Fruit fly (Drosophila melanogaster) whole organism, embryonic: ENCODE results near the gene SerRS.

Experiments
- CG10267 ChIP-seq: fragments of 200-800 bp; sonication (Bioruptor generic); optimal IDR thresholded peaks from 2 replicates; lab custom pipeline; 2018; ENCODE audit warnings: missing biosample characterization, mild to moderate bottlenecking, missing genetic modification characterization, moderate library complexity
- CG11560 ChIP-seq: fragments of 200-800 bp; sonication (Bioruptor generic); IDR thresholded peaks from 3 replicates; pipeline ENCODE4 v1.3.6; 2022; ENCODE audit warnings: missing biosample characterization, missing genetic modification characterization
- CG14050 ChIP-seq: fragments of 200-800 bp; sonication (Bioruptor generic); IDR thresholded peaks from 3 replicates; pipeline ENCODE4 v1.3.6; 2022; ENCODE audit warnings: missing biosample characterization, missing genetic modification characterization
- CG18011 ChIP-seq: fragments of 200-800 bp; sonication (Bioruptor generic); optimal IDR thresholded peaks from 2 replicates; lab custom pipeline; 2017; ENCODE audit warnings: missing biosample characterization, missing genetic modification characterization, mild to moderate bottlenecking, moderate library complexity, missing genotype
- CG18599 ChIP-seq: fragments of 200-800 bp; sonication (Bioruptor generic); optimal IDR thresholded peaks from 3 replicates; lab custom pipeline; 2017; ENCODE audit warnings: missing biosample characterization, missing genetic modification characterization, mild to moderate bottlenecking, moderate library complexity, missing genetic modification reagents
- CG34224 ChIP-seq: fragments of 200-800 bp; sonication (Bioruptor generic); IDR thresholded peaks from 3 replicates; pipeline ENCODE4 v1.3.6; 2022; ENCODE audit warnings: missing biosample characterization, missing genetic modification characterization; ENCODE audit not compliant: partially characterized antibody
- CG4360 ChIP-seq: fragments of 200-800 bp; sonication (Bioruptor generic); IDR thresholded peaks from 2 replicates; pipeline ENCODE4 v1.3.6; 2022; ENCODE audit warnings: missing biosample characterization, missing genetic modification characterization
- CG6765 ChIP-seq: fragments of 200-800 bp; sonication (Bioruptor generic); optimal IDR thresholded peaks from 3 replicates; lab custom pipeline; 2017; ENCODE audit warnings: missing biosample characterization, mild to moderate bottlenecking, missing genetic modification characterization
- CG7556 ChIP-seq: fragments of 200-800 bp; sonication (Bioruptor generic); optimal IDR thresholded peaks from 2 replicates; lab custom pipeline; 2017; ENCODE audit warnings: missing biosample characterization, mild to moderate bottlenecking, missing genetic modification characterization
- CG9876 ChIP-seq: fragments of 200-800 bp; sonication (Bioruptor generic); optimal IDR thresholded peaks from 2 replicates; lab custom pipeline; 2016; ENCODE audit warnings: missing biosample characterization, missing genetic modification characterization
- CTCF ChIP-seq: fragments of 200-800 bp; sonication (Bioruptor generic); optimal IDR thresholded peaks from 2 replicates; lab custom pipeline; 2017; ENCODE audit warnings: missing biosample characterization, mild to moderate bottlenecking, missing genetic modification characterization, moderate library complexity
- CoRest ChIP-seq: fragments of 200-800 bp; sonication (Bioruptor generic); optimal IDR thresholded peaks from 3 replicates; lab custom pipeline; 2018; ENCODE audit warnings: missing biosample characterization, mild to moderate bottlenecking, missing genetic modification characterization, moderate library complexity
- Dip2 ChIP-seq: fragments of 200-800 bp; sonication (Bioruptor generic); IDR thresholded peaks from 2 replicates; pipeline ENCODE4 v1.3.6; 2022; ENCODE audit warnings: missing biosample characterization, missing genetic modification characterization
- Doc3 ChIP-seq: fragments of 200-800 bp; sonication (Bioruptor generic); IDR thresholded peaks from 3 replicates; pipeline ENCODE4 v1.3.6; 2022; ENCODE audit warnings: missing biosample characterization, missing genetic modification characterization; ENCODE audit not compliant: partially characterized antibody
- E2f2 ChIP-seq: fragments of 200-800 bp; sonication (Bioruptor generic); IDR thresholded peaks from 2 replicates; pipeline ENCODE4 v1.3.6; 2022; ENCODE audit warnings: missing biosample characterization, missing genetic modification characterization
- Ets65A ChIP-seq: fragments of 200-800 bp; sonication (Bioruptor generic); peaks from one replicate; lab custom pipeline; 2016; ENCODE audit warnings: missing biosample characterization, missing genetic modification characterization
- H15 ChIP-seq: fragments of 200-800 bp; sonication (Bioruptor generic); IDR thresholded peaks from 3 replicates; pipeline ENCODE4 v1.3.6; 2022; ENCODE audit warnings: missing biosample characterization, missing genetic modification characterization
- Lim3 ChIP-seq: fragments of 200-800 bp; sonication (Bioruptor generic); IDR thresholded peaks from 2 replicates; pipeline ENCODE4 v1.3.6; 2022; ENCODE audit warnings: missing biosample characterization, missing genetic modification characterization
- Optix ChIP-seq: fragments of 200-800 bp; sonication (Bioruptor generic); IDR thresholded peaks from 3 replicates; pipeline ENCODE4 v1.3.6; 2022; ENCODE audit warnings: missing biosample characterization, missing genetic modification characterization
- Ravus ChIP-seq: fragments of 200-800 bp; sonication (Bioruptor generic); IDR thresholded peaks from 2 replicates; pipeline ENCODE4 v1.3.6; 2022; ENCODE audit warnings: missing biosample characterization, missing genetic modification characterization
- Rx ChIP-seq: fragments of 200-800 bp; sonication (Bioruptor generic); IDR thresholded peaks from 2 replicates; pipeline ENCODE4 v1.3.6; 2022; ENCODE audit warnings: missing biosample characterization, missing genetic modification characterization
- Side ChIP-seq: fragments of 200-800 bp; sonication (Bioruptor generic); optimal IDR thresholded peaks from 2 replicates; lab custom pipeline; 2016; ENCODE audit warnings: missing biosample characterization, missing genetic modification characterization
- Sox102F ChIP-seq: fragments of 200-800 bp; sonication (Bioruptor generic); optimal IDR thresholded peaks from 2 replicates; lab custom pipeline; 2018; ENCODE audit warnings: missing biosample characterization, mild to moderate bottlenecking, missing genetic modification characterization, moderate library complexity
- Stat92E ChIP-seq, 3 experiments: fragments of >200 bp in 2 of 3; fragments of 200-800 bp in 1 of 3; sonication (Bioruptor generic) in 1 of 3; optimal IDR thresholded peaks; 2 replicates each; lab custom pipeline; 2017 to 2019; ENCODE audit warnings: missing biosample characterization in 3 of 3, missing genetic modification characterization in 3 of 3, mild to moderate bottlenecking in 1 of 3, moderate library complexity in 1 of 3
- Xbp1 ChIP-seq: fragments of 200-800 bp; sonication (Bioruptor generic); optimal IDR thresholded peaks from 3 replicates; lab custom pipeline; 2016; ENCODE audit warnings: missing biosample characterization, mild to moderate bottlenecking, missing genetic modification characterization
- Xrp1 ChIP-seq: fragments of 200-800 bp; sonication (Bioruptor generic); IDR thresholded peaks from 2 replicates; pipeline ENCODE4 v1.3.6; 2022; ENCODE audit warnings: missing biosample characterization, missing genetic modification characterization
- az2 ChIP-seq: fragments of 200-800 bp; sonication (Bioruptor generic); optimal IDR thresholded peaks from 3 replicates; lab custom pipeline; 2016; ENCODE audit warnings: missing biosample characterization, missing genetic modification characterization
- br ChIP-seq: fragments of >200 bp; optimal IDR thresholded peaks from 2 replicates; lab custom pipeline; 2017
- chinmo ChIP-seq: fragments of 200-800 bp; sonication (Bioruptor generic); IDR thresholded peaks from 4 replicates; pipeline ENCODE4 v1.3.6; 2022; ENCODE audit warnings: missing biosample characterization, missing genetic modification characterization; ENCODE audit not compliant: partially characterized antibody
- da ChIP-seq: fragments of 200-800 bp; sonication (Bioruptor generic); optimal IDR thresholded peaks from 2 replicates; lab custom pipeline; 2016; ENCODE audit warnings: missing biosample characterization, missing genetic modification characterization
- dmrt11E ChIP-seq: fragments of 200-800 bp; sonication (Bioruptor generic); optimal IDR thresholded peaks from 3 replicates; lab custom pipeline; 2018; ENCODE audit warnings: missing biosample characterization, mild to moderate bottlenecking, missing genetic modification characterization, moderate library complexity
- gem ChIP-seq: fragments of 200-800 bp; sonication (Bioruptor generic); optimal IDR thresholded peaks from 2 replicates; lab custom pipeline; 2019; ENCODE audit warnings: missing biosample characterization, mild to moderate bottlenecking, missing genetic modification characterization, moderate library complexity
- grau ChIP-seq: fragments of 200-800 bp; optimal IDR thresholded peaks from 3 replicates; lab custom pipeline; 2019; ENCODE audit warnings: missing biosample characterization, mild to moderate bottlenecking, missing genetic modification characterization, moderate library complexity
- gsb-n ChIP-seq: fragments of 200-800 bp; sonication (Bioruptor generic); optimal IDR thresholded peaks from 3 replicates; lab custom pipeline; 2018; ENCODE audit warnings: missing biosample characterization, mild to moderate bottlenecking, missing genetic modification characterization
- kay ChIP-seq: fragments of 200-800 bp; sonication (Bioruptor generic); optimal IDR thresholded peaks from 2 replicates; lab custom pipeline; 2016; ENCODE audit warnings: missing biosample characterization, missing genetic modification characterization
- ken ChIP-seq: fragments of 200-800 bp; sonication (Bioruptor generic); IDR thresholded peaks from 3 replicates; pipeline ENCODE4 v1.3.6; 2022; ENCODE audit warnings: missing biosample characterization, missing genetic modification characterization
- klu ChIP-seq: fragments of 200-800 bp; sonication (Bioruptor generic); IDR thresholded peaks from 2 replicates; pipeline ENCODE4 v1.3.6; 2022; ENCODE audit warnings: missing biosample characterization, missing genetic modification characterization
- oc ChIP-seq: fragments of 200-800 bp; sonication (Bioruptor generic); optimal IDR thresholded peaks from 2 replicates; lab custom pipeline; 2018; ENCODE audit warnings: missing biosample characterization, mild to moderate bottlenecking, missing genetic modification characterization, moderate library complexity
- org-1 ChIP-seq: fragments of 200-800 bp; sonication (Bioruptor generic); optimal IDR thresholded peaks from 2 replicates; lab custom pipeline; 2017; ENCODE audit warnings: missing biosample characterization, missing genetic modification characterization
- pan ChIP-seq, 4 experiments: fragments of >200 bp in 3 of 4; fragments of 200-800 bp in 1 of 4; sonication (Bioruptor generic) in 1 of 4; optimal IDR thresholded peaks in 3 of 4; IDR thresholded peaks in 1 of 4; 2 replicates each; pipeline versions ENCODE4 v1.3.6 to Lab custom; 2017 to 2022; ENCODE audit warnings: missing biosample characterization in 2 of 4, missing genetic modification characterization in 2 of 4, mixed read lengths in 1 of 4
- pros ChIP-seq: fragments of 200-800 bp; sonication (Bioruptor generic); optimal IDR thresholded peaks from 3 replicates; lab custom pipeline; 2019; ENCODE audit warnings: missing biosample characterization, mild to moderate bottlenecking, missing genetic modification characterization, moderate library complexity
- salm ChIP-seq: fragments of 200-800 bp; sonication (Bioruptor generic); optimal IDR thresholded peaks from 2 replicates; lab custom pipeline; 2018; ENCODE audit warnings: missing biosample characterization, mild to moderate bottlenecking, missing genetic modification characterization
- scrt ChIP-seq: fragments of 200-800 bp; sonication (Bioruptor generic); optimal IDR thresholded peaks from 2 replicates; lab custom pipeline; 2018; ENCODE audit warnings: missing biosample characterization, mild to moderate bottlenecking, missing genetic modification characterization, moderate library complexity
- sens ChIP-seq: fragments of 200-800 bp; sonication (Bioruptor generic); peaks from one replicate; lab custom pipeline; 2016; ENCODE audit warnings: missing biosample characterization, missing genetic modification characterization
- sim ChIP-seq: fragments of 200-800 bp; sonication (Bioruptor generic); IDR thresholded peaks from 2 replicates; pipeline ENCODE4 v1.3.6; 2022; ENCODE audit warnings: missing biosample characterization, missing genetic modification characterization
- slbo ChIP-seq: fragments of 200-800 bp; sonication (Bioruptor generic); IDR thresholded peaks from 2 replicates; pipeline ENCODE4 v1.3.6; 2022; ENCODE audit warnings: missing biosample characterization, missing genetic modification characterization
- sna ChIP-seq: fragments of 200-800 bp; sonication (Bioruptor generic); IDR thresholded peaks from 2 replicates; pipeline ENCODE4 v1.3.6; 2022; ENCODE audit warnings: missing biosample characterization, missing genetic modification characterization; ENCODE audit not compliant: partially characterized antibody
- tll ChIP-seq, 2 experiments: fragments of 200-800 bp in 1 of 2; fragments of >200 bp in 1 of 2; sonication (Bioruptor generic) in 1 of 2; optimal IDR thresholded peaks; 2 replicates each; lab custom pipeline; 2017 to 2019; ENCODE audit warnings: missing biosample characterization in 2 of 2, missing genetic modification characterization in 2 of 2, mild to moderate bottlenecking in 1 of 2, moderate library complexity in 1 of 2
- trem ChIP-seq: fragments of 200-800 bp; optimal IDR thresholded peaks from 3 replicates; lab custom pipeline; 2019; ENCODE audit warnings: missing biosample characterization, mild to moderate bottlenecking, missing genetic modification characterization, moderate library complexity
- wor ChIP-seq: fragments of 200-800 bp; sonication (Bioruptor generic); IDR thresholded peaks from 2 replicates; pipeline ENCODE4 v1.3.6; 2022; ENCODE audit warnings: missing biosample characterization, missing genetic modification characterization

SerRS gene

DNA sequence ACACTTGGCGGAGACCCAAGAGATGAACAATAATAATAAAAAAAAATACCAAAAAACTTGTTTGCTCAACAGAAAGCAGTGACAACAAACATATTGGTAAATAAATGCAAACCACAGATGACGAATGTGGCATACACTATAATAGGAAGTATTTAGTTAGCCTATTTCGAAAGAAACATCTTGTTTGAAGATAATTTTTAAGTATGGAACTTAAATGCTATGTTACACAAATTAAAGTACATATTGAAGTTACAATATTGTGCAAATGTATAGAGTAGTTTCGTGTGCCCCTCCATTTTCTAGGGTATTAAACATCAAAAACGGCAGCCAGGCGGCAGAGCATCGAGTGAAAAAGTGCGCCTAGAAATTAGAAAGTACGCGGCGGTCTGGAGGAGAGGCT, 33.8 kb downstream of the SerRS start (continued):
- no peak for TF ChIP-seq CG18011 (GFP tag; lab: Kevin White, UChicago)
- TF ChIP-seq Ravus (GFP tag; lab: Robert Waterston, UW) = no peak
- TF ChIP-seq, all 482 proteins: peak for 162

DNA sequence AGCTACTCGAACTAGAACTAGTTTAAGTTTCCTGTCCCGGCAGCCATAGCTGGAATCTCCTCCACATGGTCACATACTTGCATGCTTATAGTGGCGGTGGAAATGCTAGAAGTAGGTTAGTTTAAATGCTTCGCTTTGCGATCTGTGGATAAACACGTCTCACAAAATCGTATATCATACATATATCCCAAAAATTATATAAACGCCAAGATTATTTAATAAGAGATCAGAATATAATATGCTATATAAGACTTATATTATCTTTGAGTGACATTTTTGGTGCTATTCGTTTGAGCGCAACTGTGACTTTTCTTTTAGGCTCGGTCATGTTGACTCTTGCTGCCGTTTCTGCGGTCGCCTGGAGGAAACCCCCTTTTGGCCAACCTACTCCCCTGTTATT, 35.2 kb downstream of the SerRS start:
- TF ChIP-seq Dip2 (GFP tag; lab: Robert Waterston, UW) (no peak), CoRest (tag; lab: Kevin White, UChicago) (no peak), chinmo (GFP tag; lab: Robert Waterston, UW) (no peak), H15 (no peak), CG7556 (GFP tag; lab: Kevin White, UChicago) (no peak), Rx (GFP tag; lab: Robert Waterston, UW) (no peak), CG9876 (GFP tag; lab: Kevin White, UChicago) (no peak), da (GFP tag; lab: Kevin White, UChicago) (no peak), Side (GFP tag; lab: Kevin White, UChicago) (no peak), kay (GFP tag; lab: Kevin White, UChicago) (no peak), Sox102F (GFP tag; lab: Kevin White, UChicago) (peak; percentile 13), CG6765 (GFP tag; lab: Kevin White, UChicago) (no peak), wor (GFP tag; lab: Robert Waterston, UW) (no peak), sens (GFP tag; lab: Kevin White, UChicago) (peak; percentile 50), CG18599 (GFP tag; lab: Kevin White, UChicago) (no peak), gem (tag; lab: Kevin White, UChicago) (peak; percentile 22), br (lab: Kevin White, UChicago) (no peak), Lim3 (no peak), sim (GFP tag; lab: Robert Waterston, UW) (no peak), Xrp1 (GFP tag; lab: Robert Waterston, UW) (peak; percentile 9; the same call in 1 of the 2 replicates), Doc3 (GFP tag; lab: Robert Waterston, UW) (no peak), ken (GFP tag; lab: Robert Waterston, UW) (no peak), pan (optimal IDR thresholded peaks at IDR 0.05; lab: Kevin White, UChicago) (no peak), pan (GFP tag; optimal IDR thresholded peaks at IDR 0.05 in 1 of 2, IDR thresholded peaks at IDR 0.05 in 1 of 2) (no peak), trem (no peak), klu (GFP tag; lab: Robert Waterston, UW) (no peak), CG34224 (GFP tag; lab: Robert Waterston, UW) (no peak), Ets65A (GFP tag; lab: Kevin White, UChicago) (peak; percentile 49), CG10267 (no peak), pros (GFP tag; lab: Kevin White, UChicago) (no peak), CG11560 (no peak), tll (GFP tag; optimal IDR thresholded peaks at IDR 0.05; lab: Kevin White, UChicago) (no peak), Stat92E (GFP tag; optimal IDR thresholded peaks at IDR 0.05; lab: Kevin White, UChicago) (no peak), Xbp1 (GFP tag; lab: Kevin White, UChicago) (no peak)

DNA sequence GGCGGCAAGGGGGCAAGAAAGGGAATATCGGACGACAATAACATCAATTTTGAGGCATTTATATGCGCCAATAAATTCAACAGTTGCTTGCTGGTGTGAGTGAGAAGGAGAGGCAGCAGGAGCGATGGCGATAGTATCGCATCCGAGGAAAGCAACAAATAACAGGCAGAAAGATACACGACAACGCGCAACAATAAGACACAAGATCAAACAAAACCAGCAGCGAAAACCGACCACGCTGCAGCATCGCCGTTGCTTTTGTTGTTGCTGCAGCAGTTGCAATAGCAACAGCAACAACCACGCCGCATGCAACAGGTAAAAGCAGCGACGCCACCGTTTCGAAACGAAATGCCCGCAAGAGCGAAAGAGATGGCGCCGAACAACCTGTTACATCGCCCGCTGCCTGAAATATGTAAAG, 36.7 kb downstream of the SerRS start:
- TF ChIP-seq salm (tag; lab: Kevin White, UChicago) (no peak), Sox102F (GFP tag; lab: Kevin White, UChicago) (no peak), CG4360 (GFP tag; lab: Robert Waterston, UW) (peak; percentile 82), CG6765 (GFP tag; lab: Kevin White, UChicago) (no peak), grau (no peak), oc (tag; lab: Kevin White, UChicago) (no peak), az2 (no peak), CG14050 (GFP tag; lab: Robert Waterston, UW) (no peak), scrt (GFP tag; lab: Kevin White, UChicago) (peak; percentile 45), dmrt11E (tag; lab: Kevin White, UChicago) (no peak), sna (GFP tag; lab: Robert Waterston, UW) (0 out of 2 replicates have a peak, but pooled peaks have one; percentile 35), Optix (no peak), gsb-n (tag; lab: Kevin White, UChicago) (peak; percentile 26), org-1 (GFP tag; lab: Kevin White, UChicago) (no peak), E2f2 (GFP tag; lab: Robert Waterston, UW) (no peak), slbo (GFP tag; lab: Robert Waterston, UW) (no peak), CTCF (GFP tag; lab: Kevin White, UChicago) (no peak)
